Fruit fly (Drosophila melanogaster): ENCODE measurements around the gene Polr1B.
A peak's percentile ranks its signal among the peaks of the same experiment; 100 is the strongest.

The Polr1B gene

DNA sequence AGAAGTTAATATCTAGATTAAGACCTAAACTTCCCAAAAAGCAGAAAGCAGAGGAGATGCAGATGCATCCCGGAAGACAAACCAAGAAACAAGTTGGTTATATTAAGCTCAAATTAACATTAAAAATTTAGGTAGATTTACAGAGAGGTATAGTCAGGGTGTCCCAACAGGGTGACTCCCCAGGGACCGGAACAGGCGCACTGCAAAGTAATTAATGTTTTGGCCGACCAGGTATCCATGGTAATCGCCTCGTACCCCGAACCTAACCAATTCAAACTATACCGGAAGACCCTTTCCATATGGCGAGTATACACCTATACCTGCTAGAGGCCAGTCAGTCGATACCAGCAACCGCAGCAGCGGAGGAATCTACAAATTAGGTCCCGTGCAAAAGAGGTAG lies 18.5 kb downstream of the Polr1B start, which contains the start of gene BBS8:
BBS8 (plus strand) TSS at position 301 of the 400 bp plus-strand sequence.
- TF ChIP-seq CG5204 (GFP tag; optimal IDR thresholded peaks at IDR 0.05) (no peak), Mnt (GFP tag; optimal IDR thresholded peaks at IDR 0.05) (no peak), pad (GFP tag; optimal IDR thresholded peaks at IDR 0.05) (no peak), Crg-1 (GFP tag; optimal IDR thresholded peaks at IDR 0.05) (no peak), toe (GFP tag; optimal IDR thresholded peaks at IDR 0.05) (no peak), CG12768 (GFP tag; optimal IDR thresholded peaks at IDR 0.05) (no peak), cnc (optimal IDR thresholded peaks at IDR 0.05) (no peak), CG33017 (tag; optimal IDR thresholded peaks at IDR 0.05) (no peak), ovo (GFP tag; optimal IDR thresholded peaks at IDR 0.05) (no peak), kay (GFP tag; ENCODE audit: borderline replicate concordance) (no peak), cic (GFP tag; optimal IDR thresholded peaks at IDR 0.05) (no peak), Clk (GFP tag; optimal IDR thresholded peaks at IDR 0.05) (no peak), CG7045 (GFP tag; optimal IDR thresholded peaks at IDR 0.05) (no peak)

DNA sequence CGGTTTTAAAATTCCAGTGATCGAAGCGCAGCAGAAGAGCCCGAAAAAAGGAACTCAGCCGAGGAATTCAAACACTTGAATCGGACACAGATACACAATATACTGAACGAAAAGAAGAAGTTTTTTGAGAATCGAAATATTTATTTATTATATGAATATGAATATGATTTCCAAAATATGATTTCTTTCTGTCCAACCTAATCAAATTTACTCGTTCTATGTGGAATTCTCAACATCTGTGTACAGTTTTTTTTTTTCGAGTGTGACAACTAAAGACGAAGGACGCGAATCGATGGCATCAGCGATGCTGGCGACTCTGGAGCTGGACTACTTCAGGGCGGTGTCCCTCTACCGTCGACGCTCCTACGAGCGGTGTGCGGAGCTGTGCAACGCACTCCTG lies 19.1 kb downstream of the Polr1B start:
- TF ChIP-seq CG5204 (GFP tag; optimal IDR thresholded peaks at IDR 0.05), result no peak
- no peak for TF ChIP-seq pad (GFP tag; optimal IDR thresholded peaks at IDR 0.05)
- no peak for TF ChIP-seq ovo (GFP tag; optimal IDR thresholded peaks at IDR 0.05)
- TF ChIP-seq Clk (GFP tag; optimal IDR thresholded peaks at IDR 0.05), result no peak
- TF ChIP-seq CG12768 (GFP tag; optimal IDR thresholded peaks at IDR 0.05), result no peak
- no peak for TF ChIP-seq CG7101 (tag; optimal IDR thresholded peaks at IDR 0.05)
- TF ChIP-seq CG1620 (GFP tag; optimal IDR thresholded peaks at IDR 0.05), result no peak
- no peak for TF ChIP-seq CG11617 (GFP tag; optimal IDR thresholded peaks at IDR 0.05)
- no peak for TF ChIP-seq cnc (optimal IDR thresholded peaks at IDR 0.05)
- no peak for TF ChIP-seq CG33017 (tag; optimal IDR thresholded peaks at IDR 0.05)
- TF ChIP-seq cic (GFP tag; optimal IDR thresholded peaks at IDR 0.05), result no peak
- no peak for TF ChIP-seq Mnt (GFP tag; optimal IDR thresholded peaks at IDR 0.05)
- no peak for TF ChIP-seq bab1 (GFP tag; optimal IDR thresholded peaks at IDR 0.05)
- TF ChIP-seq toe (GFP tag; optimal IDR thresholded peaks at IDR 0.05), result no peak
- TF ChIP-seq Crg-1 (GFP tag; optimal IDR thresholded peaks at IDR 0.05), result no peak
- no peak for TF ChIP-seq Hr96 (GFP tag; optimal IDR thresholded peaks at IDR 0.05)
- no peak for TF ChIP-seq tj (GFP tag; optimal IDR thresholded peaks at IDR 0.05)
- TF ChIP-seq kay (GFP tag; ENCODE audit: borderline replicate concordance), result no peak
- TF ChIP-seq CG7045 (GFP tag; optimal IDR thresholded peaks at IDR 0.05), result no peak

DNA sequence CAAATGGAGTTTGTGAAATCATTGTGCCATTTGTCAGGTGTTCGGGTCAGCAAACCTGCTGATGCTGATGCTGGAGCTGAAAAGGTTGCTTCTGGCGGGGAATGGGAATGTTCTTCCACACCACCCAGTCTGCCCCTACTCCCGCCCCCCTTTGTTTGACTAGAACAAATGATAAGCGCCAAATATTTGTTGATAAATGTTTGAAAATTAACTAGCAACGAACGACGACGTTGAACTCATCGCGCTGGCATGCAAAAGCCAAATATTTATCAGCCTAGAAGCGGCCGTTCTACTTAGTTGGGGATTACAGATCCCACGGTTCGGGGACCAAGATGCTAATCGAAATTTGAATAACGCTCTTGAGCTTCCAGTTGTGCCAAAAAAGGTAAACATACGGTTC lies 21.4 kb downstream of the Polr1B start:
- no peak for TF ChIP-seq CG7045 (GFP tag; optimal IDR thresholded peaks at IDR 0.05)
- no peak for TF ChIP-seq CG11617 (GFP tag; optimal IDR thresholded peaks at IDR 0.05)
- TF ChIP-seq CG5204 (GFP tag; optimal IDR thresholded peaks at IDR 0.05), result no peak
- no peak for TF ChIP-seq kay (GFP tag; ENCODE audit: borderline replicate concordance)
- TF ChIP-seq Crg-1 (GFP tag; optimal IDR thresholded peaks at IDR 0.05), result no peak
- no peak for TF ChIP-seq CG7101 (tag; optimal IDR thresholded peaks at IDR 0.05)
- no peak for TF ChIP-seq tj (GFP tag; optimal IDR thresholded peaks at IDR 0.05)
- TF ChIP-seq toe (GFP tag; optimal IDR thresholded peaks at IDR 0.05), result no peak
- TF ChIP-seq Mnt (GFP tag; optimal IDR thresholded peaks at IDR 0.05), result no peak

DNA sequence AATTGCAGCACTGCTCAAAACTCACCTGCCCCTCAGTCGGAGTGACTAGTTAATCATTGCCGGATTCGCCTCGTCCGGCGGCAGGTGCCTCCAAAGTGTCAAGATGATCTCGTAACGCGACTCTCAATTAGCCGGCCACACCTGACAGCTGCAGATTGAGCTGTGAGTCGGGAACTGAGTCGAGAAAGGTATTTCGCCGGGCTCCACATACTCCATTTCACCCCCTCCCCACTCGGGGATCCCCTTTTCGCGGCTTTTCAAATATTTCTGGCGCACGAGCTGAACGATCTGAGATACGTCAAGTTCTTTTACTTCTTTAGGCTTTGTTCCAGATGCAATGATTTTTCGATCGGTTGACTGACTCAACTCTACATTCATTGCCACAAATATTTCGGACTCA lies 22.4 kb downstream of the Polr1B start:
- TF ChIP-seq Hr96 (GFP tag; optimal IDR thresholded peaks at IDR 0.05) (no peak), CG11617 (GFP tag; optimal IDR thresholded peaks at IDR 0.05) (no peak), cnc (optimal IDR thresholded peaks at IDR 0.05) (no peak), CG12768 (GFP tag; optimal IDR thresholded peaks at IDR 0.05) (no peak), kay (GFP tag; ENCODE audit: borderline replicate concordance) (peak; percentile 6), ovo (GFP tag; optimal IDR thresholded peaks at IDR 0.05) (no peak), Crg-1 (GFP tag; optimal IDR thresholded peaks at IDR 0.05) (no peak)

DNA sequence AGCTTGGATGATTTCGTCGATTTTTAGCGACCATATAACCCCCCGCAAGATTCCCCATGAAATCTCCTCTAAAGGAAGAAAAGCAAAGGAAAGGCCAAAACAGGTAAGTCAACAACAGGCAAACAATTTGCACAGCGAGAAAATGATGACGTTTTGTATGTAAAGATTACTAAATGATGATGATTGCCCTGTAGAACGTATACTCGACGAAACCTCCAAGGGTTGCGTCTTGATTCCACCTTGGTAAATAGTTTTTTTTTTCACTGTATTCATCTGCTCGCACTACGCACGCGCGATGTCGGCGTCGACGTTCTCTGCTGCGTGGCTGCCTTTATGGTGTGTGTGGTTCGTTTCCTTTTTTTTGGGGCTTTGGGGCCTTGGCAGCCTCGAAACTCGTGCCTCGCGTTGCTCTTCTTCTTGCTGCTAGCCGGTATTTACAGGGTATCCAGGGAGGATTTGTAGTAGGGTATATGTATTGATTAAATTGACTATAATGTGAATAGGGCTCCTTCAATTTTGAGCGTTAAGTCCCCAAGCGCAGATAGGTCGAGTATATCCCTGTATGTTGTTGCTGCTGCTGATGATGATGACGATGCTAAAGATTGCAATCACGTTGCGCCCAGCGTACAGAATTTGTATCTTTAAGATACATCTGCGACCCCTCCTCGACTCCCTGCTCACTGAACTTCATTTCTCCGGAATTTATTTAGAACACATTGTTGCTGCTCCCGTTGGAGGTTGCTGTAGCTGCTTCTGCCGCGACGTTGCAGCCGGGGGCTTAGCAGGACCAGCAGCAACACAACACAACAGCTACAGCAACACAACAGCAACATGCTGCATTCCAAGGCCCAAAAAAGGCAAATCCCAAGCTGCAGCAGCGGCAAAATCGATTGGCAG lies 23.5 kb downstream of the Polr1B start:
- TF ChIP-seq pad (GFP tag; optimal IDR thresholded peaks at IDR 0.05), result no peak
- no peak for TF ChIP-seq cic (GFP tag; optimal IDR thresholded peaks at IDR 0.05)
- no peak for TF ChIP-seq Mnt (GFP tag; optimal IDR thresholded peaks at IDR 0.05)
- no peak for TF ChIP-seq CG11617 (GFP tag; optimal IDR thresholded peaks at IDR 0.05)
- TF ChIP-seq kay (GFP tag; ENCODE audit: borderline replicate concordance), result no peak
- TF ChIP-seq toe (GFP tag; optimal IDR thresholded peaks at IDR 0.05), result no peak
- no peak for TF ChIP-seq CG7101 (tag; optimal IDR thresholded peaks at IDR 0.05)
- TF ChIP-seq CG14711 (tag; optimal IDR thresholded peaks at IDR 0.05), result no peak
- TF ChIP-seq CG7045 (GFP tag; optimal IDR thresholded peaks at IDR 0.05), result no peak
- TF ChIP-seq CG12768 (GFP tag; optimal IDR thresholded peaks at IDR 0.05), result no peak
- TF ChIP-seq cnc (optimal IDR thresholded peaks at IDR 0.05), result no peak

DNA sequence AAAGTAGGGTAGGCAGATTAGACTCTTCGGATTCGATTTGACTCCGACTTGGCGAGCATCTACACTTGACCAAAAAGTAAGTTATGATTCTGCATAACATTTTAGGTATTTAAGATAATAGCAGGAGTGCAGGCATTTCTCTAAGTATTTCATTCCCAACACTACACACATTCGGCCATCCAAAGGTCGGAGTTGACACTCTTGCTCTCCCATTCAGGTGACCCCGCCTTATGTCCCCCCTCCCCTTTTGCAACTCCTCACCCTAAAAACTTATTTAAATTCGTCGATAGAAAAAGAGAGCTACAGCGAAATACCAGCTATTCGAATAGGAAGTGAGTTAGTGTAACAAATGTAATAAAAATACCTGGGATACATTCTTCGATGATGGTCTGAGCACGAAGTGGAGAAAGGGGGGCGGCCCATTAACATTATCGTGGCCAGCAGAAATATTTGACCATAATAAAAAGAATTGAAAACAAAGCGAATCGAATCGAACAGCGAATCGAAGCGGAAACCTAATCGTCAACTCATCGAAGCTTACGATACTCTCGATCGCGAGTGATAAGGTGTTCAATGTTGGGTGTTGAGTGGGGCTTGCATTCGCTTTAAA lies 24.4 kb downstream of the Polr1B start:
- no peak for TF ChIP-seq cnc (optimal IDR thresholded peaks at IDR 0.05)
- TF ChIP-seq CG7101 (tag; optimal IDR thresholded peaks at IDR 0.05), result no peak
- no peak for TF ChIP-seq CG11617 (GFP tag; optimal IDR thresholded peaks at IDR 0.05)
- TF ChIP-seq cic (GFP tag; optimal IDR thresholded peaks at IDR 0.05), result no peak

Measured in whole organism, adult.